Fruit fly (Drosophila melanogaster): Measurements from ENCODE around the gene CG7376.

CG7376 gene

dm6 chr3L:6124616-6125408 lies 49.2 kb upstream of the CG7376 start (continued):
- peak; percentile 26 for TF ChIP-seq Myb (GFP tag; optimal IDR thresholded peaks at IDR 0.05)
- peak; percentile 94 for TF ChIP-seq gce (GFP tag; IDR thresholded peaks at IDR 0.05)
- peak; percentile 71 for TF ChIP-seq B-H2 (GFP tag; optimal IDR thresholded peaks at IDR 0.05)
- TF ChIP-seq Dp (GFP tag; optimal IDR thresholded peaks at IDR 0.05): no peak
- TF ChIP-seq chn (GFP tag; optimal IDR thresholded peaks at IDR 0.05): no peak
- TF ChIP-seq CG7745 (tag; optimal IDR thresholded peaks at IDR 0.05): no peak
- TF ChIP-seq CG8388 (GFP tag; optimal IDR thresholded peaks at IDR 0.05): peak; percentile 55
- no peak for TF ChIP-seq ab (GFP tag; optimal IDR thresholded peaks at IDR 0.05)
- peak; percentile 97 for TF ChIP-seq HLHmδ (GFP tag; optimal IDR thresholded peaks at IDR 0.05)
- TF ChIP-seq sisA (GFP tag; IDR thresholded peaks at IDR 0.05): no peak
- peak; percentile 86 for TF ChIP-seq CG32532 (GFP tag; IDR thresholded peaks at IDR 0.05)
- TF ChIP-seq mam (GFP tag; optimal IDR thresholded peaks at IDR 0.05): peak; percentile 79
- TF ChIP-seq az2 (GFP tag; optimal IDR thresholded peaks at IDR 0.05): peak; percentile 32
- TF ChIP-seq Hr78 (GFP tag; optimal IDR thresholded peaks at IDR 0.05): no peak
- TF ChIP-seq E2f1 (GFP tag; IDR thresholded peaks at IDR 0.05): peak; percentile 74
- TF ChIP-seq tna (GFP tag; IDR thresholded peaks at IDR 0.05; ENCODE audit: partially characterized antibody): no peak
- no peak for TF ChIP-seq fru (optimal IDR thresholded peaks at IDR 0.05)
- peak; percentile 94 for TF ChIP-seq MTF-1 (GFP tag; optimal IDR thresholded peaks at IDR 0.05; ENCODE audit: borderline replicate concordance)
- peak; percentile 86 for TF ChIP-seq Hmr (GFP tag; optimal IDR thresholded peaks at IDR 0.05)
- TF ChIP-seq maf-S (GFP tag; optimal IDR thresholded peaks at IDR 0.05): peak; percentile 50
- peak; percentile 94 for TF ChIP-seq caup (GFP tag; optimal IDR thresholded peaks at IDR 0.05; ENCODE audit: severe bottlenecking)
- peak; percentile 90 for TF ChIP-seq Awh (GFP tag; IDR thresholded peaks at IDR 0.05)
- TF ChIP-seq CG17359 (tag; optimal IDR thresholded peaks at IDR 0.05): peak; percentile 77
- peak; percentile 71 for TF ChIP-seq CG9727 (GFP tag; optimal IDR thresholded peaks at IDR 0.05)
- peak; percentile 31 for TF ChIP-seq Sry-δ (GFP tag; optimal IDR thresholded peaks at IDR 0.05)
- TF ChIP-seq Oaz (GFP tag; IDR thresholded peaks at IDR 0.05): peak; percentile 59
- TF ChIP-seq lbe (GFP tag; optimal IDR thresholded peaks at IDR 0.05): no peak
- peak; percentile 65 for TF ChIP-seq CG2116 (GFP tag; optimal IDR thresholded peaks at IDR 0.05)
- peak; percentile 100 for TF ChIP-seq Ets65A (GFP tag)
- TF ChIP-seq Ada2b (GFP tag; IDR thresholded peaks at IDR 0.05): peak; percentile 69; the same call in 1 of the 2 replicates
- peak; percentile 56 for TF ChIP-seq CG1792 (GFP tag; optimal IDR thresholded peaks at IDR 0.05)
- no peak for TF ChIP-seq CG2889 (GFP tag; IDR thresholded peaks at IDR 0.05)
- peak; percentile 33 for TF ChIP-seq CHES-1-like (GFP tag; optimal IDR thresholded peaks at IDR 0.05)
- TF ChIP-seq ems (GFP tag; optimal IDR thresholded peaks at IDR 0.05): peak; percentile 65
- no peak for TF ChIP-seq CG12744 (GFP tag; optimal IDR thresholded peaks at IDR 0.05)
- TF ChIP-seq Gsc (GFP tag; IDR thresholded peaks at IDR 0.05): no peak
- no peak for TF ChIP-seq Optix (GFP tag; IDR thresholded peaks at IDR 0.05)
- TF ChIP-seq so (GFP tag; IDR thresholded peaks at IDR 0.05): peak; percentile 76; the same call in 2 of the 3 replicates
- peak; percentile 96 for TF ChIP-seq ssp (GFP tag; IDR thresholded peaks at IDR 0.05)
- peak; percentile 69 for TF ChIP-seq tin (GFP tag; optimal IDR thresholded peaks at IDR 0.05)
- TF ChIP-seq inv (GFP tag; IDR thresholded peaks at IDR 0.05; ENCODE audit: partially characterized antibody): no peak
- TF ChIP-seq CG7786 (GFP tag; optimal IDR thresholded peaks at IDR 0.05): no peak
- peak; percentile 66 for TF ChIP-seq CG8290 (GFP tag; optimal IDR thresholded peaks at IDR 0.05)
- peak; percentile 24 to 83 for TF ChIP-seq CG8290 (tag; optimal IDR thresholded peaks at IDR 0.05)
- no peak for TF ChIP-seq Neu2 (GFP tag; optimal IDR thresholded peaks at IDR 0.05; ENCODE audit: borderline replicate concordance)
- peak; percentile 81 for TF ChIP-seq CG6175 (GFP tag; IDR thresholded peaks at IDR 0.05)
- TF ChIP-seq fd102C (GFP tag; optimal IDR thresholded peaks at IDR 0.05): peak; percentile 82
- no peak for TF ChIP-seq CG7963 (GFP tag; IDR thresholded peaks at IDR 0.05; ENCODE audit: partially characterized antibody)
- no peak for TF ChIP-seq hth (optimal IDR thresholded peaks at IDR 0.05)
- 0 out of 3 replicates have a peak, but pooled peaks have one; percentile 43 for TF ChIP-seq CG3726 (GFP tag; IDR thresholded peaks at IDR 0.05)
